Fruit fly (Drosophila melanogaster): ENCODE data around the gene CG5157.
A peak's percentile ranks its signal among the peaks of the same experiment; 100 is the strongest.

The CG5157 gene

dm6 chr3L:16161131-16161530 is 23.5 kb upstream of the CG5157 start:
- TF ChIP-seq usp (GFP tag; optimal IDR thresholded peaks at IDR 0.05) (no peak), Rel (GFP tag; optimal IDR thresholded peaks at IDR 0.05) (no peak), Rel (tag; optimal IDR thresholded peaks at IDR 0.05) (no peak), ey (GFP tag; optimal IDR thresholded peaks at IDR 0.05) (no peak), Jra (GFP tag; optimal IDR thresholded peaks at IDR 0.05) (peak; percentile 7), pan (optimal IDR thresholded peaks at IDR 0.05) (no peak), CrebA (GFP tag; optimal IDR thresholded peaks at IDR 0.05; ENCODE audit: borderline replicate concordance) (peak; percentile 51), h (GFP tag; optimal IDR thresholded peaks at IDR 0.05) (no peak), Myc (optimal IDR thresholded peaks at IDR 0.05) (no peak), Hnf4 (GFP tag; optimal IDR thresholded peaks at IDR 0.05) (peak; percentile 9), br (GFP tag; optimal IDR thresholded peaks at IDR 0.05) (no peak), Vsx2 (GFP tag; optimal IDR thresholded peaks at IDR 0.05; ENCODE audit: partially characterized antibody) (peak; percentile 70), brk (GFP tag; optimal IDR thresholded peaks at IDR 0.05) (no peak), N (GFP tag; optimal IDR thresholded peaks at IDR 0.05) (no peak), psq (GFP tag; optimal IDR thresholded peaks at IDR 0.05) (peak; percentile 55), foxo (GFP tag; optimal IDR thresholded peaks at IDR 0.05) (peak in 1 of 2 experiments; percentile 3), rgr (GFP tag; optimal IDR thresholded peaks at IDR 0.05) (no peak)

dm6 chr3L:16160420-16161069 is 22.9 kb upstream of the CG5157 start:
- TF ChIP-seq N (GFP tag; optimal IDR thresholded peaks at IDR 0.05) = no peak
- no peak for TF ChIP-seq CrebA (GFP tag; optimal IDR thresholded peaks at IDR 0.05; ENCODE audit: borderline replicate concordance)
- TF ChIP-seq psq (GFP tag; optimal IDR thresholded peaks at IDR 0.05) = no peak
- TF ChIP-seq Hr78 (GFP tag; optimal IDR thresholded peaks at IDR 0.05) = no peak
- TF ChIP-seq lola (GFP tag; optimal IDR thresholded peaks at IDR 0.05) = no peak
- TF ChIP-seq fru (GFP tag; optimal IDR thresholded peaks at IDR 0.05) = peak; percentile 54
- TF ChIP-seq foxo (GFP tag; optimal IDR thresholded peaks at IDR 0.05) = peak in 1 of 2 experiments; percentile 55
- TF ChIP-seq OdsH (GFP tag; optimal IDR thresholded peaks at IDR 0.05) = peak; percentile 41
- no peak for TF ChIP-seq Sp1 (GFP tag; optimal IDR thresholded peaks at IDR 0.05)
- TF ChIP-seq h (GFP tag; optimal IDR thresholded peaks at IDR 0.05) = peak; percentile 68
- no peak for TF ChIP-seq tai (GFP tag; optimal IDR thresholded peaks at IDR 0.05)
- TF ChIP-seq br (GFP tag; optimal IDR thresholded peaks at IDR 0.05) = peak; percentile 11
- TF ChIP-seq HLH106 (tag; optimal IDR thresholded peaks at IDR 0.05) = peak; percentile 46
- TF ChIP-seq rgr (GFP tag; optimal IDR thresholded peaks at IDR 0.05) = peak; percentile 40
- TF ChIP-seq ey (GFP tag; optimal IDR thresholded peaks at IDR 0.05) = peak; percentile 49
- TF ChIP-seq Hnf4 (GFP tag; optimal IDR thresholded peaks at IDR 0.05) = no peak
- no peak for TF ChIP-seq CG9705 (GFP tag; optimal IDR thresholded peaks at IDR 0.05)
- peak; percentile 10 for TF ChIP-seq sv (GFP tag; optimal IDR thresholded peaks at IDR 0.05)
- no peak for TF ChIP-seq CG32264 (GFP tag; optimal IDR thresholded peaks at IDR 0.05)

DNA sequence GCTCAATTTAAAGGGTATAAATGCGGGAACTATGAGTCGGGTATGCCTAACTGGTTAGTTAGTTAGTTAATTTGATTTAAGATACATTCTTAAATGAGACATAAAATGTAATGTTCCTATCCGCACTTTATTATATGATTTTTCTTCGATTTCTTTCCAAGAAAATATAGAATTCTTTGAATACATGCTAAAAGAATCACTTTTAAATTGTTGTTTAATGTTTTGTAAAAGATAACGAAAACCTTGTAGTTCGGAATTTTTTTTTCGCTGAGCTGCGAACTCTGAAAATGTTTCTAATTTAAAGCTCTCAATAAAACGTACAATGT is 22.4 kb upstream of the CG5157 start:
- TF ChIP-seq foxo (GFP tag; optimal IDR thresholded peaks at IDR 0.05) (peak in 1 of 2 experiments; percentile 17), fru (GFP tag; optimal IDR thresholded peaks at IDR 0.05) (peak; percentile 16), ey (GFP tag; optimal IDR thresholded peaks at IDR 0.05) (peak; percentile 31), sage (GFP tag; optimal IDR thresholded peaks at IDR 0.05) (no peak), br (GFP tag; optimal IDR thresholded peaks at IDR 0.05) (peak; percentile 10), Hr78 (GFP tag; optimal IDR thresholded peaks at IDR 0.05) (no peak)

DNA sequence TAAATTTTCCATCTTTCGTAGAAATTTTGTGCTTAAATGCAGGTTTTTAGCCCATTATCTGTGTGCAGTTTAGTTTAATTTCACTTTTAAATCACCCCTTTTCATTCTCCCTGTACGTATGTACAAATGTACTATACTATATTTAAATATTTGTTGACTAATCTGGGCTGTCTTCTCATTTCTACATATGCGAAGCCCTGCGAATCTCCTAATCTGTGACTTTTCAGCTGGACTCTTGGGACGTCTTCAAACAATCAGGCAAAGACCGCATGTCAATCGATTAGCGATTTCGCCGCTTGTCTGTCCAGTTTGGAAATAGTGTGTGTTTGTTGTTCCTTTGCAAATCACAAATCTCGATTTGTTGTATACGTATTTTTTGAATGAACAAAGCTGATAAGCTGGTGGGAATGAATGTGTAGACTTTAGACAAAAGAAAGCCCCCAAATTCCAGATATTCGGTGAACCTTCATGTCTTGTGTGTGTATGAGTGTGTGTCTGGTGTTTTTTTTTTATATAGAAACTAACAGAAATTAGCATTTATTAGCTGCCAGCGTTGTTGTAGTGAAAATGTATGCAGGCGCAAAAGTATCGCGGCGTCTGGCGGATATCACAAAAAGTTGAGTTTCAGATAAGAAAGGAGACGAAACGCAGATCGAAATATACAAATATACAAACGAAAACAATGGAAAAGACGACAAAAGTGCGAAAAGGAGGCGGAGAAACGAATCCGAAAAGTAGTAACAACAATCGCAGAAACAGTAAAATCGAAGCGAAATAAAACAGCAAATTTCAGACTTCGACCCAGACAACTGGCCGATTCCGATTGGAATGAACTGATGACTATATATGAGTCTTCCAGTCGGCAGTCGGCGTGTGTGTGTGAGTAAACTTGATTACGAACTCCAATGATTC is 21.7 kb upstream of the CG5157 start:
- no peak for TF ChIP-seq lola (GFP tag; optimal IDR thresholded peaks at IDR 0.05)
- TF ChIP-seq Rel (GFP tag; optimal IDR thresholded peaks at IDR 0.05) = no peak
- TF ChIP-seq Rel (tag; optimal IDR thresholded peaks at IDR 0.05) = peak; percentile 64
- no peak for TF ChIP-seq dl (GFP tag; optimal IDR thresholded peaks at IDR 0.05; ENCODE audit: insufficient read depth in 1 of 2, partially characterized antibody in 2 of 2)
- peak; percentile 72 for TF ChIP-seq rgr (GFP tag; optimal IDR thresholded peaks at IDR 0.05)
- TF ChIP-seq CG32264 (GFP tag; optimal IDR thresholded peaks at IDR 0.05) = no peak
- TF ChIP-seq dsf (GFP tag; optimal IDR thresholded peaks at IDR 0.05; ENCODE audit: borderline replicate concordance) = no peak
- peak; percentile 57 for TF ChIP-seq Hnf4 (GFP tag; optimal IDR thresholded peaks at IDR 0.05)
